Fruit fly (Drosophila melanogaster): ENCODE measurements around the gene lectin-22C.

The lectin-22C gene

DNA sequence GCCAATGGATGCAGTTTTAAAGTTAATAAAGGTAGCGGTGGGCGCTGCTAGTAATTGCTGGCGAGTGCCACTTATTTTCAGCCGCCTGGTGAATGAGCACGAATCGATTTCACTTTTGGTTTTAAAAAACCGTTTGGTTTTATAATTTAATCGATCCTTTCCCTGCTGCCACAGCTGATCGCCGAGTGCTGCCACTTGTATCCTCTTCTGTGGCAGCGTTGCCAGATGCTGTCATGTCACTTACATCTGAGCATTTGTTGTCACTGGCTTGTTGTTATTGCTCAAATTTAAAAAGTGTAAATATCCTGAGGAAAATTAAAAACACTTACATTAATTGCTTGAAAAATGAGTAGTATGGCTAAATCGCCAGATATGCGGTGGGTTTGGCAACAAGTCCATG lies 8.2 kb upstream of the lectin-22C start, which contains the start of gene Kebab:
Kebab (plus strand) TSS at position 230 of the 400 bp plus-strand sequence.
- TF ChIP-seq lola (GFP tag; optimal IDR thresholded peaks at IDR 0.05) (no peak), Dif (GFP tag; optimal IDR thresholded peaks at IDR 0.05; ENCODE audit: partially characterized antibody) (no peak), Myc (optimal IDR thresholded peaks at IDR 0.05) (no peak), dsf (GFP tag; optimal IDR thresholded peaks at IDR 0.05; ENCODE audit: borderline replicate concordance) (no peak), CrebA (GFP tag; optimal IDR thresholded peaks at IDR 0.05; ENCODE audit: borderline replicate concordance) (no peak), GATAd (GFP tag; optimal IDR thresholded peaks at IDR 0.05) (no peak), HLH106 (tag; optimal IDR thresholded peaks at IDR 0.05) (no peak), Abd-B (GFP tag; optimal IDR thresholded peaks at IDR 0.05) (no peak), ey (GFP tag; optimal IDR thresholded peaks at IDR 0.05) (no peak), sage (GFP tag; optimal IDR thresholded peaks at IDR 0.05) (no peak), Hr83 (GFP tag; optimal IDR thresholded peaks at IDR 0.05; ENCODE audit: poor library complexity, severe bottlenecking) (no peak), foxo (GFP tag; optimal IDR thresholded peaks at IDR 0.05) (no peak), Vsx2 (GFP tag; optimal IDR thresholded peaks at IDR 0.05; ENCODE audit: partially characterized antibody) (no peak), Mio (GFP tag; optimal IDR thresholded peaks at IDR 0.05) (no peak), tai (GFP tag; optimal IDR thresholded peaks at IDR 0.05) (no peak), woc (GFP tag; optimal IDR thresholded peaks at IDR 0.05) (no peak), psq (GFP tag; optimal IDR thresholded peaks at IDR 0.05) (no peak)

DNA sequence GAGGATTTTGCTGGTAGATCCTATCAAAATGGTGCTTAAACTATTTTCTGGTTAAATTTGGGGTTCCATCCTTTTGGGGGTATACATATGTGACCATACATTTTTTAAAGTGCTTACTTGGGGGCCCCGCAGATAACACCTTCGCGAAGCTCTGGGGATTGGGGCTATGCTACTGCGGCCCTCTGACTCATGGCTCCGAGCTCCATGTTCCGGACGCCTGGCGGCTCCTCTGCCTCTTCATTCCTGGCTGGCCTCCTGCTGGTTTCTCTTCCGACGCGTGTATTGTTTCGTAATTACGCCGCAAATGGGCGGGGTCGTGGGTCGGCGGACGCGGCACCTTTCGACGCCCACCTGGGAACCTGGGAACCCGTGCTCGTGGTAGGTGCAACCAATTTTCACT lies 7.8 kb upstream of the lectin-22C start:
- TF ChIP-seq lola (GFP tag; optimal IDR thresholded peaks at IDR 0.05) (no peak), CG9705 (GFP tag; optimal IDR thresholded peaks at IDR 0.05) (no peak), Hnf4 (GFP tag; optimal IDR thresholded peaks at IDR 0.05) (no peak), Dfd (GFP tag; optimal IDR thresholded peaks at IDR 0.05) (no peak), CrebA (GFP tag; optimal IDR thresholded peaks at IDR 0.05; ENCODE audit: borderline replicate concordance) (no peak), sv (GFP tag; optimal IDR thresholded peaks at IDR 0.05) (no peak), Sp1 (GFP tag; optimal IDR thresholded peaks at IDR 0.05) (no peak), brk (GFP tag; optimal IDR thresholded peaks at IDR 0.05) (no peak), pan (optimal IDR thresholded peaks at IDR 0.05) (no peak), Dif (GFP tag; optimal IDR thresholded peaks at IDR 0.05; ENCODE audit: partially characterized antibody) (no peak), HLH106 (tag; optimal IDR thresholded peaks at IDR 0.05) (no peak), Myc (optimal IDR thresholded peaks at IDR 0.05) (no peak)

DNA sequence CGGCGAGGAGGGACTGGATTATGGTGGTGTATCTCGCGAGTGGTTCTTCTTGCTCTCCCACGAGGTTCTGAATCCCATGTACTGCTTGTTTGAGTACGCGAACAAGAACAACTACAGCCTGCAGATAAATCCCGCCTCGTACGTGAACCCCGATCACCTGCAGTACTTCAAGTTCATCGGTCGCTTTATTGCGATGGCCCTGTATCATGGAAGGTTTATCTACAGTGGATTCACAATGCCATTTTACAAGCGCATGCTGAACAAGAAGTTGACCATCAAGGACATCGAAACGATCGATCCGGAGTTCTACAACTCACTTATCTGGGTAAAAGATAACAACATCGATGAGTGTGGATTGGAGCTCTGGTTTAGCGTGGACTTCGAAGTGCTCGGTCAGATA lies 5.0 kb upstream of the lectin-22C start:
- no peak for TF ChIP-seq CG9705 (GFP tag; optimal IDR thresholded peaks at IDR 0.05)
- TF ChIP-seq jim (GFP tag; optimal IDR thresholded peaks at IDR 0.05) = no peak
- TF ChIP-seq Hr83 (GFP tag; optimal IDR thresholded peaks at IDR 0.05; ENCODE audit: poor library complexity, severe bottlenecking) = no peak
- TF ChIP-seq usp (GFP tag; optimal IDR thresholded peaks at IDR 0.05) = no peak
- TF ChIP-seq Abd-B (GFP tag; optimal IDR thresholded peaks at IDR 0.05) = no peak
- no peak for TF ChIP-seq dl (GFP tag; optimal IDR thresholded peaks at IDR 0.05; ENCODE audit: insufficient read depth in 1 of 2, partially characterized antibody in 2 of 2)
- TF ChIP-seq Mio (GFP tag; optimal IDR thresholded peaks at IDR 0.05) = no peak
- no peak for TF ChIP-seq CG32264 (GFP tag; optimal IDR thresholded peaks at IDR 0.05)
- no peak for TF ChIP-seq foxo (GFP tag; optimal IDR thresholded peaks at IDR 0.05)
- no peak for TF ChIP-seq tai (GFP tag; optimal IDR thresholded peaks at IDR 0.05)
- no peak for TF ChIP-seq h (GFP tag; optimal IDR thresholded peaks at IDR 0.05)
- no peak for TF ChIP-seq Dif (GFP tag; optimal IDR thresholded peaks at IDR 0.05; ENCODE audit: partially characterized antibody)
- no peak for TF ChIP-seq sv (GFP tag; optimal IDR thresholded peaks at IDR 0.05)
- no peak for TF ChIP-seq N (GFP tag; optimal IDR thresholded peaks at IDR 0.05)
- no peak for TF ChIP-seq psq (GFP tag; optimal IDR thresholded peaks at IDR 0.05)
- TF ChIP-seq pan (optimal IDR thresholded peaks at IDR 0.05) = no peak
- no peak for TF ChIP-seq Hr78 (GFP tag; optimal IDR thresholded peaks at IDR 0.05)
- no peak for TF ChIP-seq lola (GFP tag; optimal IDR thresholded peaks at IDR 0.05)
- TF ChIP-seq CrebA (GFP tag; optimal IDR thresholded peaks at IDR 0.05; ENCODE audit: borderline replicate concordance) = no peak
- no peak for TF ChIP-seq Sp1 (GFP tag; optimal IDR thresholded peaks at IDR 0.05)

DNA sequence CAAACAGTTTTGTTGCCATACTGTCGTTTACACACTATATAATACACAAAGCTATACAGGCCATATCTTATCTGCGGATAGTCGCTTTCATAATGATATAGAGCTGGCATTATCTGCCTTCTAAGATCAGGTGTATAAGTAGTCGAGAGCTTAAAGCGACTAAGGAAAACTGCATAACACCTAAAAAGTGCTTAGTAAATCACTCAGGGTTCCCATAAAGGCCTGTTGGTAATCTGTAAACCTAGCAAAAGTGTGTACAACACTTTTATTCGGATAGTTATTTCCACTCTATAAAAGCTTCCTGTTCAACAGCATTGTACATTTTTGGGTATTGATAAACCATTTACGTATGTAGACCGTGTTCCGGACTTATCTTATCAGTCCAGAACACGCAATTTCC lies 2.4 kb upstream of the lectin-22C start:
- TF ChIP-seq dl (GFP tag; optimal IDR thresholded peaks at IDR 0.05; ENCODE audit: insufficient read depth in 1 of 2, partially characterized antibody in 2 of 2) = no peak
- TF ChIP-seq Hr83 (GFP tag; optimal IDR thresholded peaks at IDR 0.05; ENCODE audit: poor library complexity, severe bottlenecking) = no peak
- no peak for TF ChIP-seq Abd-B (GFP tag; optimal IDR thresholded peaks at IDR 0.05)
- TF ChIP-seq Dfd (GFP tag; optimal IDR thresholded peaks at IDR 0.05) = no peak
- TF ChIP-seq N (GFP tag; optimal IDR thresholded peaks at IDR 0.05) = no peak
- TF ChIP-seq usp (GFP tag; optimal IDR thresholded peaks at IDR 0.05) = no peak
- no peak for TF ChIP-seq HLH106 (tag; optimal IDR thresholded peaks at IDR 0.05)
- TF ChIP-seq GATAd (GFP tag; optimal IDR thresholded peaks at IDR 0.05) = no peak
- no peak for TF ChIP-seq h (GFP tag; optimal IDR thresholded peaks at IDR 0.05)
- no peak for TF ChIP-seq fru (GFP tag; optimal IDR thresholded peaks at IDR 0.05)
- TF ChIP-seq Sp1 (GFP tag; optimal IDR thresholded peaks at IDR 0.05) = no peak
- TF ChIP-seq pan (optimal IDR thresholded peaks at IDR 0.05) = no peak

Measured in whole organism, wandering third instar larva.